Fruit fly (Drosophila melanogaster): ENCODE data around the gene nom.

nom gene

DNA sequence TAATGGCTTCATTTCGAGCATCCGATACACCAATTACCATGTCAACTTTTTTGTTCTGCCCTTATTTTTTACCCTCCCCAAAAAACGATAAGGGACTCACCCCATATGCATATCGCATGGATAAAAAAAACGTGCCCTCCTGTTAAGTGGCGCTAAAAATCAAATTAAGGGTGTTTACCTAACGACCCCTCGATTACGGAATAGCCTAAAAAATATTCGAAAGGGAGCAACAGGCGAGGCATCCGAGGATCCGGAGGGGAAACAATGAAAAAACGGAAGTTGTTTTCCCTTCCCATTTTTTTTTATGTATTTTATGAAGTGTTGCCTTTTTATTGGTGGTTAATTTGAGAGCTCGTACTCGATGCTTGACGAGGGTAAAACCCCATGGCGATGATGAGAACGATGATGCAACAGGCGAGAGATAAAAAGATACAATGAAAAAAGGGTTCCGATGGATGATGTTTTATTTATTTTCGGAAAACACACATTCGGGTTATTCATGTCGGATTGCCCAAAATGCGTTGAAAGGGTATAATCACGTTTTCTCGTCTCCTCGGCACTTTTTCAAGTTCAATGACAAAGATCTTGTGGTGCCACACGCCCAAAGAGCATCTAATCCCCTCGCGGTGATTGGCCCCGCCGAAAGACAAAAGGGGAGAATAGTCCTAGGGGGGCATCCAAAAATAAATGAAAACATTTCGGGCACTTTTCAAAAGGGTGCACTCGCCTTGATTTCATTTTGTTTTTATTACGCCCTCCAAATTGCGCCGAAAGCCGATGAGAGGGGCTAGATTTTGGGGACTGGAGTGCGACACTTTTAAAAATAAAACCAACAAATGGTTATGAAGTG is 38.4 kb upstream of the nom start, which contains the start of gene CG44227:
Gene CG44227 (minus strand): TSS at position 849 of the 850 bp plus-strand sequence.
- TF ChIP-seq Hr96 (GFP tag; optimal IDR thresholded peaks at IDR 0.05) (no peak), cnc (optimal IDR thresholded peaks at IDR 0.05) (no peak), CG1620 (GFP tag; optimal IDR thresholded peaks at IDR 0.05) (no peak), CG11617 (GFP tag; optimal IDR thresholded peaks at IDR 0.05) (no peak), CG33017 (tag; optimal IDR thresholded peaks at IDR 0.05) (no peak), CG7101 (tag; optimal IDR thresholded peaks at IDR 0.05) (no peak), Clk (GFP tag; optimal IDR thresholded peaks at IDR 0.05) (no peak), Mnt (GFP tag; optimal IDR thresholded peaks at IDR 0.05) (no peak)

DNA sequence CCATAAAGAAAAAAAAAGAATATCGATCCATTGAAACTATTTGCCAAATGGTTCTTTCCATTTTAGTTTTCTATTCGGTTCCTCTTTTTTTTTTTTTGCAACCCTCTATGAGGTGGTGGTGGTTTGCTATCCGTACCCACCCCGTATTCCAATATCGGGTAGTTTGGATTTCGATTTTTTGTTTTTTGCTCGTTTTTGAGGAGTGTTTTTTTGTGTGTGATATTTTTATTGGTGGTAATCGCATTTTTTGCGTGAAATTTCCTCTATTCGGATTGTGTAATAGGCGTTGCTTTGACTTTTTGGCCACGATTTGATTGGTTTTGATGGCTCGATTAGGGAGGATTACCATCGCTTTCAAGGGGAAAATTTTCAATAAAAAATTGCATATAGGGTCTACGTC is 36.5 kb upstream of the nom start:
- TF ChIP-seq tj (GFP tag; optimal IDR thresholded peaks at IDR 0.05) (no peak), pad (GFP tag; optimal IDR thresholded peaks at IDR 0.05) (no peak), Mnt (GFP tag; optimal IDR thresholded peaks at IDR 0.05) (no peak), CG5204 (GFP tag; optimal IDR thresholded peaks at IDR 0.05) (no peak), Crg-1 (GFP tag; optimal IDR thresholded peaks at IDR 0.05) (no peak), cnc (optimal IDR thresholded peaks at IDR 0.05) (no peak), ovo (GFP tag; optimal IDR thresholded peaks at IDR 0.05) (no peak), Clk (GFP tag; optimal IDR thresholded peaks at IDR 0.05) (no peak), CG33017 (tag; optimal IDR thresholded peaks at IDR 0.05) (no peak), cic (GFP tag; optimal IDR thresholded peaks at IDR 0.05) (no peak), CG11617 (GFP tag; optimal IDR thresholded peaks at IDR 0.05) (no peak)

DNA sequence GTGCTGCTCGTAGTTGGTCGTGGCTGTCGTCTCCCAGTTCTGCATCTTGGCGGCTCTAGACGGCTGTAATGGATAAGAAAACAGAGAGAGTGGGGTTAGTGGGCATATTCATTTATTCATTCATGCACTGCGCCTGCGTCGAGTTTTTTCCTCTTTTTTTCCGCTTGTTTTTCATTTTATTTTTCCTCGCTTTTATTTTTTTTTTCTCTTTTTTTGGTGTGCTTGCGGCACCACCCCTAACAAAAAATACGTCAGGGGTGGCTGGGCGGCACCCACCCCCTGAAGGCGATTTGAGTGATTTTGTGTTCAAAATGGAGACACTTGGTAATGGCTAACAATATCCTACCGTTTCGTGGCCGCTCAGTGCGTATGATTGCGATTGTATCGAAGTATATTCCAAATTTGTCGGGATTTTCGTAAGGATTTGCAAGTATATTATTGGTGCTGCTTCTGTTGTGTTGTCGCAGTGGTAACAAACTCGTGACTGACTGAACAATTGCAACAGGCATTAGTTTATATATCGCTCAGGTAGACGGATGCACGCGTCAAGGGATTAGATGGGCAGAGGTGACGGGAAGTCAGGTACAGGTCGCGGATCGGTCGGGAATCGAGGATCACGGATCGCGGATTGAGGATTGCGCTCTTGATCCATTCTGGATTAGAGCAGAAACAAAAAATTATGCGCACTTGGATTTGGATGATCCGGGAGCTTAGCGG is 28.7 kb upstream of the nom start:
- TF ChIP-seq Hr96 (GFP tag; optimal IDR thresholded peaks at IDR 0.05): peak; percentile 54
- peak; percentile 68 for TF ChIP-seq toe (GFP tag; optimal IDR thresholded peaks at IDR 0.05)
- peak; percentile 66 for TF ChIP-seq CG5204 (GFP tag; optimal IDR thresholded peaks at IDR 0.05)
- TF ChIP-seq cic (GFP tag; optimal IDR thresholded peaks at IDR 0.05): no peak
- peak; percentile 74 for TF ChIP-seq CG12768 (GFP tag; optimal IDR thresholded peaks at IDR 0.05)
- TF ChIP-seq CG7045 (GFP tag; optimal IDR thresholded peaks at IDR 0.05): peak; percentile 89
- TF ChIP-seq CG11617 (GFP tag; optimal IDR thresholded peaks at IDR 0.05): no peak
- TF ChIP-seq CG33017 (tag; optimal IDR thresholded peaks at IDR 0.05): peak; percentile 86
- TF ChIP-seq pad (GFP tag; optimal IDR thresholded peaks at IDR 0.05): no peak
- no peak for TF ChIP-seq CG1620 (GFP tag; optimal IDR thresholded peaks at IDR 0.05)

DNA sequence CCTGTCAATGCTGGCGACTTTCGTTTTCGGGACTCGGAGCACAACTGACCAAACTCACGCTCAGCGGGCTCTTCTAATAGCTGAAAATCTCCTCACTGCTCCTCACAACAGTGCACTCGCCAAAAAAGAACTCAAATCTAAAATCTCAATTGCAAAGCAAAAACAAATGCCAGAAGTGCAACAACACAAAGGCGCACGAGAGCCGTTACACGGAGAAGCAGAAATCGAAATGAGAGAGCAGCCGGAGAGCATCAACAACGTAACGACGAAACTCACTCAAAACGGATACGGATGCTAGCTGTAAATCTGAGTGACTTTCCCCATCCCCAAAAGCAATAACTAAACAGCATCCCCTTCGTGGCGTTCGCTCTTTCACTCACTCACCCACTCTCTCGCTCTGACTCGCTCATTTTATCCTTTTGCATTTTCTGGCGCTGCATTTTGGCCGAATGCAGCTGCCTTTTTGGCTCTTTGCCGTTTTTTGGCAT is 25.2 kb upstream of the nom start, which contains the start of gene hb:
Gene hb (minus strand): TSS at position 51 of the 488 bp plus-strand sequence.
- TF ChIP-seq pad (GFP tag; optimal IDR thresholded peaks at IDR 0.05) (peak; percentile 98), CG14711 (tag; optimal IDR thresholded peaks at IDR 0.05) (no peak), ovo (GFP tag; optimal IDR thresholded peaks at IDR 0.05) (peak; percentile 4), toe (GFP tag; optimal IDR thresholded peaks at IDR 0.05) (no peak), CG1620 (GFP tag; optimal IDR thresholded peaks at IDR 0.05) (no peak)

DNA sequence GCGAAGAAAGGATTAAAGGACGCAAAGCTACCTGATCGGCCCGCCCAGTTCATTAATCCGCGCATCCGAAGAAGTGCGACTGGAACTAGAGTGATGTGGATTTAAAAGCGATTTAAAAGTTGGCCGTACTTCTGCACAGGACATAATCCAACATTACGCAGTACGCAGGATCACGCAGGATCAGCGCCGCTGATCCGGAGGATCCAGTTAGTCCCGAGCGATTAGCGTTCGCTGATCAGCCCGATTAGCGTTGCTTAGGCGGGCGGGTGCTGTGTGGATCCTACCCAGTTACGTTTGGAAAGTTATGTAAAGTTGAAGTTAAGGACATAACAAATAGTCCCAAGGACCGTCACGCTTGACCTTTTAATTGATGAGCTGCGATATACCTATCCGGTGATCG is 23.7 kb upstream of the nom start:
- TF ChIP-seq cnc (optimal IDR thresholded peaks at IDR 0.05) (no peak), CG12768 (GFP tag; optimal IDR thresholded peaks at IDR 0.05) (no peak), Clk (GFP tag; optimal IDR thresholded peaks at IDR 0.05) (no peak), Crg-1 (GFP tag; optimal IDR thresholded peaks at IDR 0.05) (no peak), CG7045 (GFP tag; optimal IDR thresholded peaks at IDR 0.05) (no peak), bab1 (GFP tag; optimal IDR thresholded peaks at IDR 0.05) (no peak), CG33017 (tag; optimal IDR thresholded peaks at IDR 0.05) (no peak), Hr96 (GFP tag; optimal IDR thresholded peaks at IDR 0.05) (no peak), CG11617 (GFP tag; optimal IDR thresholded peaks at IDR 0.05) (no peak), ovo (GFP tag; optimal IDR thresholded peaks at IDR 0.05) (no peak), cic (GFP tag; optimal IDR thresholded peaks at IDR 0.05) (no peak), Mnt (GFP tag; optimal IDR thresholded peaks at IDR 0.05) (no peak), tj (GFP tag; optimal IDR thresholded peaks at IDR 0.05) (no peak), pad (GFP tag; optimal IDR thresholded peaks at IDR 0.05) (no peak)

DNA sequence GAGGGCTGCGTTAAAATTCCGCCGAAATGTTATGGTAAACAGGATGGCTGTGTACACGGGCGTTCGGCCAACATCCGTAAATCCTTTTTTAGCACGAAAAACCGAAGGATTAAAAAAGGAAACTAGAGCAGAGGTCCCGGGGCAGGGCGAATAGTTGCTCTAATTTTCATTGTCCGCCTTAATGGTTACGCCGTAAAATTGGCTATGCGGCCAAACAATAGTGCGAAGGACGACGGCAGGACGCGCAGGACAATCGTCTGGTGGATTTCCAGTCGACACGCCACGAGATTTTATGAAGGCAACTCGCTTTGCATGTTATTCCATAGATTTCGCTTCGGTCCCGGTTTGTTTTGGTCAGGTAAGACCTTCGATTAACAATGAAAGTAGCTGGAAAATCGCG is 22.3 kb upstream of the nom start:
- TF ChIP-seq Hr96 (GFP tag; optimal IDR thresholded peaks at IDR 0.05) (no peak), CG1620 (GFP tag; optimal IDR thresholded peaks at IDR 0.05) (no peak), CG12768 (GFP tag; optimal IDR thresholded peaks at IDR 0.05) (no peak), tj (GFP tag; optimal IDR thresholded peaks at IDR 0.05) (no peak), pad (GFP tag; optimal IDR thresholded peaks at IDR 0.05) (no peak), Crg-1 (GFP tag; optimal IDR thresholded peaks at IDR 0.05) (no peak), CG14711 (tag; optimal IDR thresholded peaks at IDR 0.05) (no peak), Mnt (GFP tag; optimal IDR thresholded peaks at IDR 0.05) (no peak), CG5204 (GFP tag; optimal IDR thresholded peaks at IDR 0.05) (no peak), ovo (GFP tag; optimal IDR thresholded peaks at IDR 0.05) (no peak), Clk (GFP tag; optimal IDR thresholded peaks at IDR 0.05) (no peak), bab1 (GFP tag; optimal IDR thresholded peaks at IDR 0.05) (no peak), cnc (optimal IDR thresholded peaks at IDR 0.05) (no peak), toe (GFP tag; optimal IDR thresholded peaks at IDR 0.05) (no peak)
